Fruit fly (Drosophila melanogaster) whole organism, wandering third instar larva: ENCODE data around the gene nolo.
A peak's percentile ranks its signal among the peaks of the same experiment; 100 is the strongest.

Experiments
- Abd-B ChIP-seq: fragments of >200 bp; optimal IDR thresholded peaks from 2 replicates; lab custom pipeline; 2017; ENCODE audit warnings: missing biosample characterization, missing genetic modification characterization
- CG32264 ChIP-seq: fragments of 200-800 bp; sonication (Bioruptor generic); optimal IDR thresholded peaks from 2 replicates; lab custom pipeline; 2016; ENCODE audit warnings: missing biosample characterization, missing genetic modification characterization
- CrebA ChIP-seq: fragments of 200-800 bp; sonication (Bioruptor generic); optimal IDR thresholded peaks from 2 replicates; lab custom pipeline; 2016; ENCODE audit warnings: missing biosample characterization, mild to moderate bottlenecking, missing genetic modification characterization, borderline replicate concordance
- Dfd ChIP-seq: fragments of >200 bp; optimal IDR thresholded peaks from 2 replicates; lab custom pipeline; 2017; ENCODE audit warnings: missing biosample characterization, missing genetic modification characterization
- Dif ChIP-seq: fragments of 200-275, 200-300 bp; sonication (Bioruptor generic); optimal IDR thresholded peaks from 2 replicates; lab custom pipeline; 2018; ENCODE audit warnings: missing biosample characterization, missing genetic modification characterization; ENCODE audit not compliant: partially characterized antibody
- GATAd ChIP-seq: sonication (Bioruptor generic); optimal IDR thresholded peaks from 2 replicates; lab custom pipeline; 2016; ENCODE audit warnings: missing biosample characterization, missing genetic modification characterization
- HLH106 ChIP-seq: fragments of 200-800 bp; optimal IDR thresholded peaks from 3 replicates; lab custom pipeline; 2019; ENCODE audit warnings: missing biosample characterization, mild to moderate bottlenecking, missing genetic modification characterization, moderate library complexity
- Hnf4 ChIP-seq: fragments of 200-800 bp; sonication (Bioruptor generic); optimal IDR thresholded peaks from 2 replicates; lab custom pipeline; 2016; ENCODE audit warnings: missing biosample characterization, mild to moderate bottlenecking, missing genetic modification characterization
- Hr83 ChIP-seq: fragments of 200-300 bp; sonication (Bioruptor generic); optimal IDR thresholded peaks from 2 replicates; lab custom pipeline; 2016; ENCODE audit warnings: missing biosample characterization, mild to moderate bottlenecking, missing genetic modification characterization, moderate library complexity; ENCODE audit not compliant: poor library complexity, severe bottlenecking
- Jra ChIP-seq: sonication (Bioruptor generic); optimal IDR thresholded peaks from 2 replicates; lab custom pipeline; 2016; ENCODE audit warnings: missing biosample characterization, missing genetic modification characterization
- Mio ChIP-seq: sonication (Bioruptor generic); optimal IDR thresholded peaks from 2 replicates; lab custom pipeline; 2016; ENCODE audit warnings: missing biosample characterization, missing genetic modification characterization
- Myc ChIP-seq: fragments of >200 bp; optimal IDR thresholded peaks from 2 replicates; lab custom pipeline; 2017
- N ChIP-seq: fragments of >200 bp; optimal IDR thresholded peaks from 2 replicates; lab custom pipeline; 2018; ENCODE audit warnings: missing biosample characterization, missing external identifiers, missing genetic modification characterization
- Rel ChIP-seq, 2 experiments: fragments of 200-800 bp; sonication (Bioruptor generic) in 1 of 2; optimal IDR thresholded peaks; 2 replicates in 1 of 2; 3 replicates in 1 of 2; lab custom pipeline; 2016 to 2019; ENCODE audit warnings: mild to moderate bottlenecking in 2 of 2, missing biosample characterization in 2 of 2, missing genetic modification characterization in 2 of 2, moderate library complexity in 1 of 2
- Sp1 ChIP-seq: fragments of 200-800 bp; sonication (Bioruptor generic); optimal IDR thresholded peaks from 3 replicates; lab custom pipeline; 2019; ENCODE audit warnings: missing biosample characterization, mild to moderate bottlenecking, missing genetic modification characterization, moderate library complexity
- Vsx2 ChIP-seq: fragments of 200-300, 225-300 bp; sonication (Bioruptor generic); optimal IDR thresholded peaks from 2 replicates; lab custom pipeline; 2018; ENCODE audit warnings: missing biosample characterization, missing genetic modification characterization; ENCODE audit not compliant: partially characterized antibody
- br ChIP-seq: fragments of 200-800 bp; sonication (Bioruptor generic); optimal IDR thresholded peaks from 2 replicates; lab custom pipeline; 2016; ENCODE audit warnings: missing biosample characterization, missing genetic modification characterization
- brk ChIP-seq: fragments of 200-800 bp; sonication (Bioruptor generic); optimal IDR thresholded peaks from 2 replicates; lab custom pipeline; 2016; ENCODE audit warnings: missing biosample characterization, mild to moderate bottlenecking, missing genetic modification characterization
- dl ChIP-seq, 2 experiments: fragments of 175-275, 200-275 bp in 1 of 2; fragments of 200-275 bp in 1 of 2; sonication (Bioruptor generic); optimal IDR thresholded peaks; lab custom pipeline; 2018; ENCODE audit warnings: mild to moderate bottlenecking in 2 of 2, missing biosample characterization in 2 of 2, missing genetic modification characterization in 2 of 2, moderate library complexity in 2 of 2; ENCODE audit not compliant: partially characterized antibody in 2 of 2, insufficient read depth in 1 of 2
- dmrt93B ChIP-seq: fragments of 200-800 bp; sonication (Bioruptor generic); optimal IDR thresholded peaks from 2 replicates; lab custom pipeline; 2018; ENCODE audit warnings: missing biosample characterization, mild to moderate bottlenecking, missing genetic modification characterization
- dsf ChIP-seq: sonication (Bioruptor generic); optimal IDR thresholded peaks from 2 replicates; lab custom pipeline; 2016; ENCODE audit warnings: missing biosample characterization, missing genetic modification characterization, borderline replicate concordance
- foxo ChIP-seq, 2 experiments: fragments of 200-800 bp; sonication (Bioruptor generic); optimal IDR thresholded peaks; 2 replicates in 1 of 2; 3 replicates in 1 of 2; lab custom pipeline; 2016 to 2017; ENCODE audit warnings: missing biosample characterization in 2 of 2, missing genetic modification characterization in 2 of 2
- fru ChIP-seq: fragments of 200-800 bp; sonication (Bioruptor generic); optimal IDR thresholded peaks from 3 replicates; lab custom pipeline; 2016; ENCODE audit warnings: missing biosample characterization, mild to moderate bottlenecking, missing genetic modification characterization
- h ChIP-seq: fragments of 200-800 bp; sonication (Bioruptor generic); optimal IDR thresholded peaks from 3 replicates; lab custom pipeline; 2016; ENCODE audit warnings: missing biosample characterization, mild to moderate bottlenecking, missing genetic modification characterization
- jim ChIP-seq: fragments of 175-275, 200-325 bp; sonication (Bioruptor generic); optimal IDR thresholded peaks from 2 replicates; lab custom pipeline; 2016; ENCODE audit warnings: missing biosample characterization, mild to moderate bottlenecking, missing genetic modification characterization
- lola ChIP-seq: fragments of >200 bp; optimal IDR thresholded peaks from 2 replicates; lab custom pipeline; 2017; ENCODE audit warnings: missing biosample characterization, missing genetic modification characterization
- pan ChIP-seq: fragments of >200 bp; optimal IDR thresholded peaks from 2 replicates; lab custom pipeline; 2017
- rgr ChIP-seq: fragments of 200-800 bp; sonication (Bioruptor generic); optimal IDR thresholded peaks from 3 replicates; lab custom pipeline; 2016; ENCODE audit warnings: missing biosample characterization, mild to moderate bottlenecking, missing genetic modification characterization
- sage ChIP-seq: fragments of 200-800 bp; sonication (Bioruptor generic); optimal IDR thresholded peaks from 2 replicates; lab custom pipeline; 2016; ENCODE audit warnings: missing biosample characterization, mild to moderate bottlenecking, missing genetic modification characterization
- sv ChIP-seq: fragments of 200-800 bp; sonication (Bioruptor generic); optimal IDR thresholded peaks from 3 replicates; lab custom pipeline; 2016; ENCODE audit warnings: missing biosample characterization, missing genetic modification characterization
- usp ChIP-seq: fragments of >200 bp; optimal IDR thresholded peaks from 2 replicates; lab custom pipeline; 2017; ENCODE audit warnings: missing biosample characterization, missing genetic modification characterization
- woc ChIP-seq: sonication (Bioruptor generic); optimal IDR thresholded peaks from 2 replicates; lab custom pipeline; 2016; ENCODE audit warnings: missing biosample characterization, mild to moderate bottlenecking, missing genetic modification characterization

The nolo gene

dm6 chr2L:21689368-21689767 is 5.5 kb downstream of the nolo start:
- TF ChIP-seq h (no peak), rgr (GFP tag; lab: Kevin White, UChicago) (no peak), Dfd (GFP tag; lab: Kevin White, UChicago) (peak; percentile 91), CG32264 (GFP tag; lab: Kevin White, UChicago) (no peak), Mio (GFP tag; lab: Kevin White, UChicago) (no peak)
- TF ChIP-seq, all 38 proteins: peak for 1

- no peak for TF ChIP-seq dl (GFP tag; optimal IDR thresholded peaks at IDR 0.05; lab: Kevin White, UChicago; ENCODE audit: insufficient read depth in 1 of 2, partially characterized antibody in 2 of 2)
- no peak for TF ChIP-seq Vsx2
- no peak for TF ChIP-seq N (GFP tag; lab: Kevin White, UChicago)
- TF ChIP-seq br (GFP tag; lab: Kevin White, UChicago) = no peak
- TF ChIP-seq Dfd (GFP tag; lab: Kevin White, UChicago) = peak; percentile 93
Observed at dm6 chr2L:21726097-21726496, 42.2 kb downstream of the nolo start.

- TF ChIP-seq br (GFP tag; lab: Kevin White, UChicago) (no peak), fru (GFP tag; lab: Kevin White, UChicago) (no peak), GATAd (no peak), sv (GFP tag; lab: Kevin White, UChicago) (no peak), Sp1 (no peak), brk (GFP tag; lab: Kevin White, UChicago) (no peak), Dif (GFP tag; lab: Kevin White, UChicago) (no peak), Mio (GFP tag; lab: Kevin White, UChicago) (no peak), Jra (GFP tag; lab: Kevin White, UChicago) (no peak), dl (GFP tag; optimal IDR thresholded peaks at IDR 0.05; lab: Kevin White, UChicago; ENCODE audit: insufficient read depth in 1 of 2, partially characterized antibody in 2 of 2) (no peak), N (GFP tag; lab: Kevin White, UChicago) (no peak), foxo (GFP tag; optimal IDR thresholded peaks at IDR 0.05; lab: Kevin White, UChicago) (no peak), dsf (GFP tag; lab: Kevin White, UChicago) (no peak), Dfd (GFP tag; lab: Kevin White, UChicago) (no peak), Rel (GFP tag; optimal IDR thresholded peaks at IDR 0.05; lab: Kevin White, UChicago) (no peak), Rel (tag; optimal IDR thresholded peaks at IDR 0.05; lab: Kevin White, UChicago) (no peak), h (no peak), Hnf4 (GFP tag; lab: Kevin White, UChicago) (no peak), sage (no peak), Abd-B (no peak), jim (no peak)
Observed at dm6 chr2L:21748949-21749348, 65.0 kb downstream of the nolo start.

dm6 chr2L:21752798-21753197 is 68.9 kb downstream of the nolo start:
- TF ChIP-seq Hr83 (GFP tag; lab: Kevin White, UChicago) (no peak), rgr (GFP tag; lab: Kevin White, UChicago) (no peak), HLH106 (tag; lab: Kevin White, UChicago) (no peak), usp (no peak), Sp1 (no peak), CrebA (GFP tag; lab: Kevin White, UChicago) (no peak), Myc (lab: Kevin White, UChicago) (no peak), woc (no peak), dsf (GFP tag; lab: Kevin White, UChicago) (no peak), lola (no peak), sage (no peak), br (GFP tag; lab: Kevin White, UChicago) (no peak), foxo (GFP tag; optimal IDR thresholded peaks at IDR 0.05; lab: Kevin White, UChicago) (no peak), jim (no peak), dmrt93B (no peak), Vsx2 (no peak), pan (lab: Kevin White, UChicago) (no peak), GATAd (no peak), Dif (GFP tag; lab: Kevin White, UChicago) (no peak), Hnf4 (GFP tag; lab: Kevin White, UChicago) (no peak)
